Fruit fly (Drosophila melanogaster) whole organism, wandering third instar larva: ENCODE results near the gene CG16782.

Experiments used
- CrebA ChIP-seq: fragments of 200-800 bp; sonication (Bioruptor generic); optimal IDR thresholded peaks from 2 replicates; lab custom pipeline; 2016; ENCODE audit warnings: missing biosample characterization, mild to moderate bottlenecking, missing genetic modification characterization, borderline replicate concordance
- Dfd ChIP-seq: fragments of >200 bp; optimal IDR thresholded peaks from 2 replicates; lab custom pipeline; 2017; ENCODE audit warnings: missing biosample characterization, missing genetic modification characterization
- HLH106 ChIP-seq: fragments of 200-800 bp; optimal IDR thresholded peaks from 3 replicates; lab custom pipeline; 2019; ENCODE audit warnings: missing biosample characterization, mild to moderate bottlenecking, missing genetic modification characterization, moderate library complexity
- Hr78 ChIP-seq: fragments of >200 bp; optimal IDR thresholded peaks from 2 replicates; lab custom pipeline; 2017; ENCODE audit warnings: missing biosample characterization, missing genetic modification characterization
- Jra ChIP-seq: sonication (Bioruptor generic); optimal IDR thresholded peaks from 2 replicates; lab custom pipeline; 2016; ENCODE audit warnings: missing biosample characterization, missing genetic modification characterization
- Vsx2 ChIP-seq: fragments of 200-300, 225-300 bp; sonication (Bioruptor generic); optimal IDR thresholded peaks from 2 replicates; lab custom pipeline; 2018; ENCODE audit warnings: missing biosample characterization, missing genetic modification characterization; ENCODE audit not compliant: partially characterized antibody
- br ChIP-seq: fragments of 200-800 bp; sonication (Bioruptor generic); optimal IDR thresholded peaks from 2 replicates; lab custom pipeline; 2016; ENCODE audit warnings: missing biosample characterization, missing genetic modification characterization
- h ChIP-seq: fragments of 200-800 bp; sonication (Bioruptor generic); optimal IDR thresholded peaks from 3 replicates; lab custom pipeline; 2016; ENCODE audit warnings: missing biosample characterization, mild to moderate bottlenecking, missing genetic modification characterization
- lola ChIP-seq: fragments of >200 bp; optimal IDR thresholded peaks from 2 replicates; lab custom pipeline; 2017; ENCODE audit warnings: missing biosample characterization, missing genetic modification characterization
- pan ChIP-seq: fragments of >200 bp; optimal IDR thresholded peaks from 2 replicates; lab custom pipeline; 2017
- psq ChIP-seq: fragments of 200-800 bp; sonication (Bioruptor generic); optimal IDR thresholded peaks from 3 replicates; lab custom pipeline; 2017; ENCODE audit warnings: missing biosample characterization, mild to moderate bottlenecking, missing genetic modification characterization, moderate library complexity
- sv ChIP-seq: fragments of 200-800 bp; sonication (Bioruptor generic); optimal IDR thresholded peaks from 3 replicates; lab custom pipeline; 2016; ENCODE audit warnings: missing biosample characterization, missing genetic modification characterization
- tai ChIP-seq: sonication (Bioruptor generic); optimal IDR thresholded peaks from 2 replicates; lab custom pipeline; 2016; ENCODE audit warnings: missing biosample characterization, missing genetic modification characterization
- usp ChIP-seq: fragments of >200 bp; optimal IDR thresholded peaks from 2 replicates; lab custom pipeline; 2017; ENCODE audit warnings: missing biosample characterization, missing genetic modification characterization

DNA sequence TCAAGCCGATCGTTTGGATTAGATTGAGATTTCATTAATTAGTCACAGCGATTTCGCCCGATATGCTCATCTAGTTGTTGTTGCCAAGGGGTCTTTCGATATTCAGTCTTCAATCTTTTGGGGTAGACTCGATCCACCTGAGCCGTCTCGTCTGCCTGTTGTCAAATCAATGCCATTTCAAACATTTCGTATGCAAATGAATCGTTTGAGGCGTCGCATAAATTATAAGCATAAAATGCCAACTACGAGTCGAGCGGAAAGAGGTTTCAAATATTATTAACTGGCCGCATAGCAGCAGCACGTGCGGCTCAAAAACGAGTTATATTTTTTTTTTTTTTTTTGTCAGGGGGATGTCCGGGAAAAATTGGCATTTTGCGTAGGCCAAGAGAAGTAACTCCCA, 48.6 kb downstream of the CG16782 start:
- TF ChIP-seq psq (GFP tag; lab: Kevin White, UChicago) = no peak
- TF ChIP-seq br (GFP tag; lab: Kevin White, UChicago) = no peak
- no peak for TF ChIP-seq lola
- no peak for TF ChIP-seq Jra (GFP tag; lab: Kevin White, UChicago)
- no peak for TF ChIP-seq HLH106
- no peak for TF ChIP-seq sv (GFP tag; lab: Kevin White, UChicago)
- TF ChIP-seq Hr78 (GFP tag; lab: Kevin White, UChicago) = no peak
- TF ChIP-seq Dfd (GFP tag; lab: Kevin White, UChicago) = no peak
- TF ChIP-seq Vsx2 (GFP tag; lab: Kevin White, UChicago) = no peak
- TF ChIP-seq h (GFP tag; lab: Kevin White, UChicago) = no peak
- no peak for TF ChIP-seq usp (GFP tag; lab: Kevin White, UChicago)
- no peak for TF ChIP-seq pan (lab: Kevin White, UChicago)
- TF ChIP-seq CrebA (GFP tag; lab: Kevin White, UChicago) = no peak
- no peak for TF ChIP-seq tai
